Fruit fly (Drosophila melanogaster): Measurements from ENCODE around the gene NijC.
A peak's percentile ranks its signal among the peaks of the same experiment; 100 is the strongest.
"Not testable (repeated sequence)": the region's sequence is repeated elsewhere in the genome, so short reads cannot be mapped to it uniquely, and the experiment has no call there.

NijC gene

dm6 chr3R:12697571-12698039, 2.7 kb downstream of the NijC start:
- TF ChIP-seq Myc (optimal IDR thresholded peaks at IDR 0.05), result no peak
- no peak for TF ChIP-seq insv (optimal IDR thresholded peaks at IDR 0.05)
- no peak for TF ChIP-seq ttk (optimal IDR thresholded peaks at IDR 0.05)
- no peak for TF ChIP-seq psq (optimal IDR thresholded peaks at IDR 0.05)
- no peak for TF ChIP-seq h (optimal IDR thresholded peaks at IDR 0.05)
- no peak for TF ChIP-seq Sin3A (optimal IDR thresholded peaks at IDR 0.05)

- TF ChIP-seq Myc (optimal IDR thresholded peaks at IDR 0.05), result no peak
- TF ChIP-seq ttk (optimal IDR thresholded peaks at IDR 0.05), result peak; percentile 66
- no peak for TF ChIP-seq psq (optimal IDR thresholded peaks at IDR 0.05)
- TF ChIP-seq Sin3A (optimal IDR thresholded peaks at IDR 0.05), result no peak
Measured at dm6 chr3R:12698363-12698762, 3.4 kb downstream of the NijC start.

dm6 chr3R:12699620-12700378, 4.9 kb downstream of the NijC start:
- TF ChIP-seq ttk (optimal IDR thresholded peaks at IDR 0.05) (no peak), insv (optimal IDR thresholded peaks at IDR 0.05) (no peak), Myc (optimal IDR thresholded peaks at IDR 0.05) (no peak), h (optimal IDR thresholded peaks at IDR 0.05) (no peak), psq (optimal IDR thresholded peaks at IDR 0.05) (no peak), Sin3A (optimal IDR thresholded peaks at IDR 0.05) (no peak)

dm6 chr3R:12700454-12700853, 5.5 kb downstream of the NijC start:
- no peak for TF ChIP-seq insv (optimal IDR thresholded peaks at IDR 0.05)
- TF ChIP-seq Sin3A (optimal IDR thresholded peaks at IDR 0.05), result no peak
- no peak for TF ChIP-seq h (optimal IDR thresholded peaks at IDR 0.05)
- no peak for TF ChIP-seq Myc (optimal IDR thresholded peaks at IDR 0.05)
- no peak for TF ChIP-seq ttk (optimal IDR thresholded peaks at IDR 0.05)
- no peak for TF ChIP-seq psq (optimal IDR thresholded peaks at IDR 0.05)

dm6 chr3R:12701257-12701656, 6.3 kb downstream of the NijC start:
- TF ChIP-seq ttk (optimal IDR thresholded peaks at IDR 0.05) (no peak), Myc (optimal IDR thresholded peaks at IDR 0.05) (no peak), Sin3A (optimal IDR thresholded peaks at IDR 0.05) (no peak), insv (optimal IDR thresholded peaks at IDR 0.05) (no peak), h (optimal IDR thresholded peaks at IDR 0.05) (no peak), psq (optimal IDR thresholded peaks at IDR 0.05) (no peak)

dm6 chr3R:12701994-12702494, 7.1 kb downstream of the NijC start:
- TF ChIP-seq ttk (optimal IDR thresholded peaks at IDR 0.05) (no peak), h (optimal IDR thresholded peaks at IDR 0.05) (no peak), insv (optimal IDR thresholded peaks at IDR 0.05) (no peak), psq (optimal IDR thresholded peaks at IDR 0.05) (no peak), Sin3A (optimal IDR thresholded peaks at IDR 0.05) (no peak)

dm6 chr3R:12704861-12705260, 9.9 kb downstream of the NijC start, which contains the start of gene CG12279:
Gene CG12279, plus strand, starts transcription at chr3R:12705094.
- TF ChIP-seq insv (optimal IDR thresholded peaks at IDR 0.05) (no peak), psq (optimal IDR thresholded peaks at IDR 0.05) (no peak), Sin3A (optimal IDR thresholded peaks at IDR 0.05) (no peak), ttk (optimal IDR thresholded peaks at IDR 0.05) (no peak), h (optimal IDR thresholded peaks at IDR 0.05) (no peak), Myc (optimal IDR thresholded peaks at IDR 0.05) (no peak)

- TF ChIP-seq psq, h, ttk (optimal IDR thresholded peaks at IDR 0.05): not testable (repeated sequence)
Measured at dm6 chr3R:12712178-12713172, 17.5 kb downstream of the NijC start, which contains the start of gene PolQ. Gene PolQ, minus strand, starts transcription at chr3R:12712299.

- TF ChIP-seq psq (optimal IDR thresholded peaks at IDR 0.05) (no peak), Myc (optimal IDR thresholded peaks at IDR 0.05) (no peak), ttk (optimal IDR thresholded peaks at IDR 0.05) (no peak), Sin3A (optimal IDR thresholded peaks at IDR 0.05) (no peak), insv (optimal IDR thresholded peaks at IDR 0.05) (no peak), h (optimal IDR thresholded peaks at IDR 0.05) (no peak)
Measured at dm6 chr3R:12715253-12715652, 20.3 kb downstream of the NijC start.

dm6 chr3R:12716251-12716650, 21.3 kb downstream of the NijC start:
- TF ChIP-seq ttk (optimal IDR thresholded peaks at IDR 0.05), result no peak
- no peak for TF ChIP-seq Myc (optimal IDR thresholded peaks at IDR 0.05)
- TF ChIP-seq Sin3A (optimal IDR thresholded peaks at IDR 0.05), result no peak
- no peak for TF ChIP-seq insv (optimal IDR thresholded peaks at IDR 0.05)
- TF ChIP-seq h (optimal IDR thresholded peaks at IDR 0.05), result no peak
- no peak for TF ChIP-seq psq (optimal IDR thresholded peaks at IDR 0.05)

dm6 chr3R:12716894-12717293, 22.0 kb downstream of the NijC start:
- TF ChIP-seq insv (optimal IDR thresholded peaks at IDR 0.05), result no peak
- TF ChIP-seq ttk (optimal IDR thresholded peaks at IDR 0.05), result no peak
- TF ChIP-seq Myc (optimal IDR thresholded peaks at IDR 0.05), result no peak
- no peak for TF ChIP-seq h (optimal IDR thresholded peaks at IDR 0.05)
- no peak for TF ChIP-seq psq (optimal IDR thresholded peaks at IDR 0.05)
- no peak for TF ChIP-seq Sin3A (optimal IDR thresholded peaks at IDR 0.05)
